Fruit fly (Drosophila melanogaster): ENCODE data around the gene CG42818.

Gene CG42818

dm6 chr2L:16231265-16231664 is 10.5 kb upstream of the CG42818 start, which contains the start of gene Ca-Ma2d (continued):
- no peak for TF ChIP-seq ap (GFP tag; IDR thresholded peaks at IDR 0.05)
- TF ChIP-seq Med (GFP tag), result peak; percentile 85
- TF ChIP-seq unc-4 (GFP tag; IDR thresholded peaks at IDR 0.05; ENCODE audit: partially characterized antibody), result 0 out of 2 replicates have a peak, but pooled peaks have one; percentile 33
- peak; percentile 6 for TF ChIP-seq CG13624 (GFP tag; optimal IDR thresholded peaks at IDR 0.05)
- peak; percentile 24 for TF ChIP-seq CG13894 (tag; optimal IDR thresholded peaks at IDR 0.05)
- TF ChIP-seq ato (GFP tag; IDR thresholded peaks at IDR 0.05; ENCODE audit: partially characterized antibody), result peak; percentile 37; the same call in 1 of the 2 replicates
- TF ChIP-seq Trl (optimal IDR thresholded peaks at IDR 0.05), result peak; percentile 72 to 78
- peak; percentile 1 for TF ChIP-seq Trl (GFP tag; optimal IDR thresholded peaks at IDR 0.05)
- no peak for TF ChIP-seq caup (GFP tag; optimal IDR thresholded peaks at IDR 0.05; ENCODE audit: severe bottlenecking)
- peak; percentile 56 for TF ChIP-seq ewg (GFP tag; optimal IDR thresholded peaks at IDR 0.05)
- no peak for TF ChIP-seq CG31441 (GFP tag; IDR thresholded peaks at IDR 0.05)
- peak; percentile 75 for TF ChIP-seq Jarid2 (GFP tag; optimal IDR thresholded peaks at IDR 0.05)
- no peak for TF ChIP-seq CG1529 (GFP tag; optimal IDR thresholded peaks at IDR 0.05)
- peak; percentile 1 for TF ChIP-seq CG17385 (GFP tag; optimal IDR thresholded peaks at IDR 0.05)
- TF ChIP-seq ci (GFP tag; IDR thresholded peaks at IDR 0.05), result 0 out of 3 replicates have a peak, but pooled peaks have one; percentile 12

- TF ChIP-seq phol (tag; optimal IDR thresholded peaks at IDR 0.05) (no peak), CHES-1-like (GFP tag; optimal IDR thresholded peaks at IDR 0.05) (no peak), YL-1 (GFP tag; optimal IDR thresholded peaks at IDR 0.05) (no peak), lab (GFP tag; optimal IDR thresholded peaks at IDR 0.05) (no peak), croc (GFP tag; conservative IDR thresholded peaks at IDR 0.05) (no peak), CG12299 (tag; optimal IDR thresholded peaks at IDR 0.05) (no peak), Adf1 (GFP tag; IDR thresholded peaks at IDR 0.05) (peak; percentile 87), CG7745 (tag; optimal IDR thresholded peaks at IDR 0.05) (no peak), CG12219 (GFP tag; optimal IDR thresholded peaks at IDR 0.05) (no peak), tll (GFP tag; optimal IDR thresholded peaks at IDR 0.05) (peak in 1 of 2 experiments; percentile 14), dan (GFP tag; IDR thresholded peaks at IDR 0.05) (no peak), kah (GFP tag; optimal IDR thresholded peaks at IDR 0.05) (peak; percentile 98), chif (GFP tag; optimal IDR thresholded peaks at IDR 0.05) (no peak), mld (GFP tag; IDR thresholded peaks at IDR 0.05; ENCODE audit: partially characterized antibody) (no peak), yki (optimal IDR thresholded peaks at IDR 0.05) (no peak), crp (GFP tag; optimal IDR thresholded peaks at IDR 0.05) (peak in 1 of 2 experiments; percentile 72), scrt (GFP tag; optimal IDR thresholded peaks at IDR 0.05) (peak; percentile 97), CG10431 (GFP tag; optimal IDR thresholded peaks at IDR 0.05) (no peak), CG18011 (GFP tag; optimal IDR thresholded peaks at IDR 0.05) (no peak), ewg (GFP tag; optimal IDR thresholded peaks at IDR 0.05) (peak; percentile 59), CG34224 (GFP tag; IDR thresholded peaks at IDR 0.05; ENCODE audit: partially characterized antibody) (0 out of 3 replicates have a peak, but pooled peaks have one; percentile 33), Trl (optimal IDR thresholded peaks at IDR 0.05) (peak; percentile 36 to 58), Trl (GFP tag; optimal IDR thresholded peaks at IDR 0.05) (no peak), TFAM (GFP tag; optimal IDR thresholded peaks at IDR 0.05) (no peak), CG3163 (GFP tag; optimal IDR thresholded peaks at IDR 0.05) (peak; percentile 90), CG8281 (tag; optimal IDR thresholded peaks at IDR 0.05) (no peak), CG6654 (GFP tag; optimal IDR thresholded peaks at IDR 0.05) (no peak), CG7372 (GFP tag; IDR thresholded peaks at IDR 0.05) (no peak)
These were observed 6.9 kb upstream of the CG42818 start for dm6 chr2L:16234817-16235216.
